Worm (Caenorhabditis elegans) whole organism, L4/young adult: ENCODE data around the gene ani-3.

Experiments used
- W03F9.2 ChIP-seq: fragments of 150-350 bp; optimal IDR thresholded peaks from 2 replicates; lab custom pipeline; 2014; ENCODE audit warnings: missing biosample characterization, missing genetic modification characterization
- him-1 ChIP-seq: sonication (generic microtip); optimal IDR thresholded peaks from 2 replicates; lab custom pipeline; 2016; ENCODE audit warnings: missing genotype, missing genetic modification reagents, missing genetic modification characterization, missing compliant biosample characterization

DNA sequence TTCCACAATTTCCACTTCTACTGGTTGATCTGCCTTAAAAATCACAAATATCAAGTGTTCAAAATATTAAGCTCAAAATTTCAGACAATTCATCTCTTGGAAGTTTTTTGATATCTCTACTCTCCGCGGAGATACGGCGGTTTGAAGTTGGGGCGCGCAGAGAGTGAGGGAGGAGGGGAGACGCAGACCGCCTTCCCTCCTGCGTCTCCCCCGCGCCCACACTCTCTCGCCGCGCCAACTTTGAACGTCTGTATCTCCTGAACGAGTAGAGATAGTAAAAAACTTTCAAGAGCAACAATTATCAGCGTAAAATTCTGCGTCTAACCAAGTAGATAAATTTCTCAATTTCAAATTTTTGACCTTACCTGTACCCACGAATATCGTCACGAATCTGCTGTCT lies 30.5 kb downstream of the ani-3 start:
- TF ChIP-seq him-1 (no peak), W03F9.2 (no peak)
